Worm (Caenorhabditis elegans) whole organism, early embryonic: ENCODE measurements around the gene cest-5.1.

Experiments used
- B0310.2 ChIP-seq: sonication (generic microtip); optimal IDR thresholded peaks from 2 replicates; lab custom pipeline; 2016; ENCODE audit warnings: mild to moderate bottlenecking, missing genetic modification characterization, missing compliant biosample characterization
- aly-1 ChIP-seq: sonication (generic microtip); optimal IDR thresholded peaks from 2 replicates; lab custom pipeline; 2016; ENCODE audit warnings: missing genetic modification characterization, missing compliant biosample characterization
- ama-1 ChIP-seq: fragments of 150-350 bp; optimal IDR thresholded peaks from 2 replicates; lab custom pipeline; 2014
- ceh-13 ChIP-seq: fragments of 200-800 bp; sonication (Bioruptor generic); optimal IDR thresholded peaks from 2 replicates; lab custom pipeline; 2018; ENCODE audit warnings: mild to moderate bottlenecking, missing genetic modification characterization, missing compliant biosample characterization
- flt-1 ChIP-seq: fragments of 200-800 bp; sonication (Bioruptor generic); IDR thresholded peaks from 2 replicates; pipeline ENCODE4 v1.3.6; 2022; ENCODE audit warnings: missing genetic modification characterization, missing compliant biosample characterization
- scrt-1 ChIP-seq: fragments of 200-800 bp; sonication (Bioruptor generic); IDR thresholded peaks from 2 replicates; pipeline ENCODE4 v1.3.6; 2022; ENCODE audit warnings: missing genetic modification characterization, missing compliant biosample characterization
- sea-1 ChIP-seq: fragments of 200-800 bp; sonication (Bioruptor generic); conservative IDR thresholded peaks from 2 replicates; pipeline ENCODE4 v1.3.6; 2022; ENCODE audit warnings: missing genetic modification characterization, missing compliant biosample characterization

DNA sequence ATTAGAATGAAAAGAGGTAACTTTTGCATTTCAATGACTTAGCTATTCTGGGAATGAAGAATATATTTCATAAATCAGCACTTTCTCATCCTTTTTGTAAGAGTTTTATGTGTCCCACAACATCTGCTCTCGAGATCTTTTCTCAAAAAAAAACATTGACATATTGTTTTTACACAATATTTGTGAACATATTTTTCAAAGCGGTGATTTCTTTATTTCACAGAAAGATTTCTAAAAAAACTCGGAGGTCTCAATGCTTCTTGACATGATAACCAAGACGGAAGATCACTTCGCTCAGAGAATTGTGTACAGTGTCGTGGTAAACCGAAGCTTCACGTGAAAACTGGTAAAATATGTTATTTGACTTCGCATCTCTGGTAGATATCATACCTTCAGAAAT, 35.6 kb downstream of the cest-5.1 start, which contains the start of gene F38A5.22:
- TF ChIP-seq ama-1 (lab: Kevin White, UChicago) (no peak), flt-1 (GFP tag; lab: Robert Waterston, UW) (no peak), sea-1 (no peak), aly-1 (tag; lab: Kevin White, UChicago) (no peak), ceh-13 (GFP tag; lab: Kevin White, UChicago) (no peak), scrt-1 (GFP tag; lab: Robert Waterston, UW) (no peak), B0310.2 (no peak)
